Fruit fly (Drosophila melanogaster) whole organism, embryonic: ENCODE data around the gene Pebp1.

ENCODE experiments used
- CG10959 ChIP-seq: fragments of 200-800 bp; sonication (Bioruptor generic); IDR thresholded peaks from 2 replicates; pipeline ENCODE4 v1.3.6; 2022; ENCODE audit warnings: missing biosample characterization, missing genetic modification characterization
- CG1233 ChIP-seq: fragments of 200-800 bp; sonication (Bioruptor generic); optimal IDR thresholded peaks from 4 replicates; lab custom pipeline; 2018; ENCODE audit warnings: missing biosample characterization, mild to moderate bottlenecking, missing genetic modification characterization
- CG12942 ChIP-seq: fragments of 200-800 bp; sonication (Bioruptor generic); optimal IDR thresholded peaks from 3 replicates; lab custom pipeline; 2016; ENCODE audit warnings: missing biosample characterization, missing genetic modification characterization
- CG1647 ChIP-seq: fragments of 200-800 bp; sonication (Bioruptor generic); optimal IDR thresholded peaks from 3 replicates; lab custom pipeline; 2016; ENCODE audit warnings: missing biosample characterization, missing genetic modification characterization
- CG16815 ChIP-seq: fragments of 200-800 bp; sonication (Bioruptor generic); optimal IDR thresholded peaks from 3 replicates; lab custom pipeline; 2017; ENCODE audit warnings: missing biosample characterization, mild to moderate bottlenecking, missing genetic modification characterization
- CG17568 ChIP-seq: fragments of 200-800 bp; sonication (Bioruptor generic); optimal IDR thresholded peaks from 2 replicates; lab custom pipeline; 2018; ENCODE audit warnings: missing biosample characterization, mild to moderate bottlenecking, missing genetic modification characterization, moderate library complexity
- CG18599 ChIP-seq: fragments of 200-800 bp; sonication (Bioruptor generic); optimal IDR thresholded peaks from 3 replicates; lab custom pipeline; 2017; ENCODE audit warnings: missing biosample characterization, missing genetic modification characterization, mild to moderate bottlenecking, moderate library complexity, missing genetic modification reagents
- CG34224 ChIP-seq: fragments of 200-800 bp; sonication (Bioruptor generic); IDR thresholded peaks from 3 replicates; pipeline ENCODE4 v1.3.6; 2022; ENCODE audit warnings: missing biosample characterization, missing genetic modification characterization; ENCODE audit not compliant: partially characterized antibody
- CG43689 ChIP-seq: fragments of 200-800 bp; sonication (Bioruptor generic); IDR thresholded peaks from 2 replicates; pipeline ENCODE4 v1.3.6; 2022; ENCODE audit warnings: missing biosample characterization, missing genetic modification characterization
- CG5245 ChIP-seq: fragments of 200-800 bp; sonication (Bioruptor generic); optimal IDR thresholded peaks from 3 replicates; lab custom pipeline; 2016; ENCODE audit warnings: missing biosample characterization, missing genetic modification characterization
- CG6654 ChIP-seq: fragments of 200-800 bp; sonication (Bioruptor generic); optimal IDR thresholded peaks from 2 replicates; lab custom pipeline; 2017; ENCODE audit warnings: missing biosample characterization, mild to moderate bottlenecking, missing genetic modification characterization
- CG7928 ChIP-seq: fragments of 200-800 bp; sonication (Bioruptor generic); optimal IDR thresholded peaks from 2 replicates; lab custom pipeline; 2017; ENCODE audit warnings: missing biosample characterization, mild to moderate bottlenecking, missing genetic modification characterization
- CG8359 ChIP-seq: fragments of 200-800 bp; sonication (Bioruptor generic); optimal IDR thresholded peaks from 2 replicates; lab custom pipeline; 2017; ENCODE audit warnings: missing biosample characterization, mild to moderate bottlenecking, missing genetic modification characterization, borderline replicate concordance
- CG8765 ChIP-seq: fragments of 200-800 bp; sonication (Bioruptor generic); IDR thresholded peaks from 2 replicates; pipeline ENCODE4 v1.3.6; 2022; ENCODE audit warnings: missing biosample characterization, missing genetic modification characterization
- CHES-1-like ChIP-seq: fragments of 200-800 bp; sonication (Bioruptor generic); optimal IDR thresholded peaks from 2 replicates; lab custom pipeline; 2016; ENCODE audit warnings: missing biosample characterization, missing genetic modification characterization
- Dad ChIP-seq: fragments of 200-800 bp; sonication (Bioruptor generic); optimal IDR thresholded peaks from 3 replicates; lab custom pipeline; 2016; ENCODE audit warnings: missing biosample characterization, missing genetic modification characterization
- Dip2 ChIP-seq: fragments of 200-800 bp; sonication (Bioruptor generic); IDR thresholded peaks from 2 replicates; pipeline ENCODE4 v1.3.6; 2022; ENCODE audit warnings: missing biosample characterization, missing genetic modification characterization
- Doc2 ChIP-seq: fragments of 200-800 bp; sonication (Bioruptor generic); IDR thresholded peaks from 2 replicates; pipeline ENCODE4 v1.3.6; 2022; ENCODE audit warnings: missing biosample characterization, missing genetic modification characterization
- MESR4 ChIP-seq: fragments of 200-800 bp; sonication (Bioruptor generic); optimal IDR thresholded peaks from 2 replicates; lab custom pipeline; 2018; ENCODE audit warnings: missing biosample characterization, mild to moderate bottlenecking, missing genetic modification characterization, moderate library complexity
- Nf-YA ChIP-seq: fragments of 200-800 bp; sonication (Bioruptor generic); IDR thresholded peaks from 2 replicates; pipeline ENCODE4 v1.3.6; 2022; ENCODE audit warnings: missing biosample characterization, missing genetic modification characterization
- Nf-YB ChIP-seq: fragments of 200-800 bp; sonication (Bioruptor generic); optimal IDR thresholded peaks from 3 replicates; lab custom pipeline; 2019; ENCODE audit warnings: missing biosample characterization, mild to moderate bottlenecking, missing genetic modification characterization, moderate library complexity
- Scr ChIP-seq: fragments of 200-800 bp; sonication (Bioruptor generic); IDR thresholded peaks from 2 replicates; pipeline ENCODE4 v1.3.6; 2022; ENCODE audit warnings: missing biosample characterization, missing genetic modification characterization; ENCODE audit not compliant: partially characterized antibody
- Ssrp ChIP-seq: fragments of 200-800 bp; sonication (Bioruptor generic); optimal IDR thresholded peaks from 2 replicates; lab custom pipeline; 2018; ENCODE audit warnings: missing biosample characterization, mild to moderate bottlenecking, missing genetic modification characterization, moderate library complexity
- Tbp ChIP-seq: fragments of >200 bp; optimal IDR thresholded peaks from 2 replicates; lab custom pipeline; 2018; ENCODE audit warnings: missing biosample characterization, missing genetic modification characterization
- Trl ChIP-seq, 3 experiments: fragments of >200 bp in 2 of 3; fragments of 200-800 bp in 1 of 3; sonication (Bioruptor generic) in 1 of 3; optimal IDR thresholded peaks; 2 replicates in 1 of 3; 3 replicates in 2 of 3; lab custom pipeline; 2016 to 2017; ENCODE audit warnings: missing biosample characterization in 1 of 3, missing genetic modification characterization in 1 of 3
- aop ChIP-seq: fragments of 200-800 bp; sonication (Bioruptor generic); IDR thresholded peaks from 2 replicates; pipeline ENCODE4 v1.3.6; 2022; ENCODE audit warnings: missing biosample characterization, missing genetic modification characterization
- bsh ChIP-seq, 2 experiments: fragments of 200-800 bp; sonication (Bioruptor generic); optimal IDR thresholded peaks; 2 replicates each; lab custom pipeline; 2017 to 2018; ENCODE audit warnings: mild to moderate bottlenecking in 2 of 2, missing biosample characterization in 2 of 2, missing genetic modification characterization in 2 of 2, moderate library complexity in 1 of 2
- corto ChIP-seq: fragments of 200-800 bp; sonication (Bioruptor generic); optimal IDR thresholded peaks from 2 replicates; lab custom pipeline; 2016; ENCODE audit warnings: missing biosample characterization, mild to moderate bottlenecking, missing genetic modification characterization, moderate library complexity
- dimm ChIP-seq: fragments of 200-800 bp; sonication (Bioruptor generic); IDR thresholded peaks from 2 replicates; pipeline ENCODE4 v1.3.6; 2022; ENCODE audit warnings: missing biosample characterization, missing genetic modification characterization
- ems ChIP-seq: fragments of 200-800 bp; sonication (Bioruptor generic); optimal IDR thresholded peaks from 3 replicates; lab custom pipeline; 2016; ENCODE audit warnings: missing biosample characterization, missing genetic modification characterization
- ewg ChIP-seq: fragments of 200-800 bp; sonication (Bioruptor generic); optimal IDR thresholded peaks from 3 replicates; lab custom pipeline; 2017; ENCODE audit warnings: mild to moderate bottlenecking, missing biosample characterization, missing genetic modification reagents, missing genetic modification characterization
- fd64A ChIP-seq: fragments of 200-800 bp; sonication (Bioruptor generic); optimal IDR thresholded peaks from 3 replicates; lab custom pipeline; 2018; ENCODE audit warnings: missing biosample characterization, mild to moderate bottlenecking, missing genetic modification characterization
- fru ChIP-seq: fragments of >200 bp; optimal IDR thresholded peaks from 2 replicates; lab custom pipeline; 2017
- gem ChIP-seq: fragments of 200-800 bp; sonication (Bioruptor generic); optimal IDR thresholded peaks from 2 replicates; lab custom pipeline; 2019; ENCODE audit warnings: missing biosample characterization, mild to moderate bottlenecking, missing genetic modification characterization, moderate library complexity
- gfzf ChIP-seq: fragments of 200-800 bp; sonication (Bioruptor generic); optimal IDR thresholded peaks from 2 replicates; lab custom pipeline; 2016; ENCODE audit warnings: missing biosample characterization, mild to moderate bottlenecking, missing genetic modification characterization, moderate library complexity
- grn ChIP-seq: fragments of 200-800 bp; sonication (Bioruptor generic); optimal IDR thresholded peaks from 3 replicates; lab custom pipeline; 2017; ENCODE audit warnings: missing biosample characterization, missing genetic modification characterization
- jigr1 ChIP-seq: fragments of 200-800 bp; sonication (Bioruptor generic); IDR thresholded peaks from 3 replicates; pipeline ENCODE4 v1.3.6; 2022; ENCODE audit warnings: missing biosample characterization, missing genetic modification characterization
- ken ChIP-seq: fragments of 200-800 bp; sonication (Bioruptor generic); IDR thresholded peaks from 3 replicates; pipeline ENCODE4 v1.3.6; 2022; ENCODE audit warnings: missing biosample characterization, missing genetic modification characterization
- lola ChIP-seq, 3 experiments: fragments of >200 bp in 2 of 3; fragments of 200-800 bp in 1 of 3; sonication (Bioruptor generic) in 1 of 3; optimal IDR thresholded peaks; 2 replicates each; lab custom pipeline; 2017 to 2019; ENCODE audit warnings: missing biosample characterization in 3 of 3, missing genetic modification characterization in 3 of 3, mild to moderate bottlenecking in 1 of 3, moderate library complexity in 1 of 3
- lov ChIP-seq, 2 experiments: fragments of 200-800 bp in 1 of 2; fragments of >200 bp in 1 of 2; sonication (Bioruptor generic) in 1 of 2; IDR thresholded peaks in 1 of 2; optimal IDR thresholded peaks in 1 of 2; 2 replicates in 1 of 2; 3 replicates in 1 of 2; pipeline versions ENCODE4 v1.3.6 to Lab custom; 2017 to 2022; ENCODE audit warnings: missing biosample characterization in 1 of 2, missing genetic modification characterization in 1 of 2
- oc ChIP-seq: fragments of 200-800 bp; sonication (Bioruptor generic); optimal IDR thresholded peaks from 2 replicates; lab custom pipeline; 2018; ENCODE audit warnings: missing biosample characterization, mild to moderate bottlenecking, missing genetic modification characterization, moderate library complexity
- odd ChIP-seq: fragments of 200-800 bp; sonication (Bioruptor generic); optimal IDR thresholded peaks from 2 replicates; lab custom pipeline; 2017; ENCODE audit warnings: missing biosample characterization, mild to moderate bottlenecking, missing genetic modification characterization
- pan ChIP-seq, 4 experiments: fragments of >200 bp in 3 of 4; fragments of 200-800 bp in 1 of 4; sonication (Bioruptor generic) in 1 of 4; optimal IDR thresholded peaks in 3 of 4; IDR thresholded peaks in 1 of 4; 2 replicates each; pipeline versions ENCODE4 v1.3.6 to Lab custom; 2017 to 2022; ENCODE audit warnings: missing biosample characterization in 2 of 4, missing genetic modification characterization in 2 of 4, mixed read lengths in 1 of 4
- pum ChIP-seq: fragments of 200-800 bp; sonication (Bioruptor generic); optimal IDR thresholded peaks from 2 replicates; lab custom pipeline; 2016; ENCODE audit warnings: missing biosample characterization, missing genetic modification characterization
- sr ChIP-seq: fragments of 200-800 bp; sonication (Bioruptor generic); IDR thresholded peaks from 3 replicates; pipeline ENCODE4 v1.3.6; 2022; ENCODE audit warnings: missing biosample characterization, missing genetic modification characterization
- stwl ChIP-seq: fragments of 200-800 bp; sonication (Bioruptor generic); optimal IDR thresholded peaks from 3 replicates; lab custom pipeline; 2018; ENCODE audit warnings: missing biosample characterization, mild to moderate bottlenecking, missing genetic modification characterization, moderate library complexity
- unpg ChIP-seq: fragments of 200-800 bp; sonication (Bioruptor generic); optimal IDR thresholded peaks from 3 replicates; lab custom pipeline; 2018; ENCODE audit warnings: missing biosample characterization, mild to moderate bottlenecking, missing genetic modification characterization, moderate library complexity
- z ChIP-seq: fragments of 200-800 bp; sonication (Bioruptor generic); IDR thresholded peaks from 3 replicates; pipeline ENCODE4 v1.3.6; 2022; ENCODE audit warnings: missing biosample characterization, missing genetic modification characterization

Pebp1 gene

DNA sequence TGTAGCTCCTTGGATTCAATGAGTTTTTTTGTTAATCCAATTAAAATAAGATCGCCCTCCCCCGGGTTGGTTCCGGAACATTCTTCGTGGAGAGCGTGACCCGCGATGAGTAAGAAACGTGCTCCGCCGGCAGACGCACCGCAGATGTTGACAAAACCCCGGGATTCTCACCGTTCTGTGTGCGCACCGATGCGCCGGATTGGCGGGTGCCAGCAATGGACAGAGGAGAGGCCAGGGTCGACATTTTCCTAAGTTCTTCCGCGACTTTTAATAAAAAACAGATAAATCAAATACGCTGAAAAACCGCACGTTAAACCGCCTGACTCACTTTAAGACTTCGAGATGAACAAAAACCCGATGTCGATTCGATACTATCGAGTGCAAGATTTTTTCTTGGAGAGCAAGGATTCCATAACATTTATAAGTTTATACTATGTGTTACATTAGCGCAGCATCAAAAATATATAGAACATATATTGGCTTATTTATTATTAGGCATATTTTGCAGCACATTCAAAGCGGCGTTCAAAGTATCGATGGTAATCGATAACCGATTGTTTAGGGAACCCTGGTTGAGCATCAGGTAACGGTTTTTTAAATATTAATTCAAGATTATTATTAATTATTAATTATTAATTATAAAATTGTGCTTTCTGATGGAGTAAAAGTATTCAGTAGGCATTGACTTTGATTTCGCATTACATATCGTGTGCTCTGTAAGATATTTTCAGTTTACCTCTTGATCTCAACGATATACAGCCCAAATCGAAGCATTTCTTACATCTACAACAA lies 25.4 kb downstream of the Pebp1 start, which contains the start of the genes CCT1 and tHMG1 (continued):
- TF ChIP-seq ems (GFP tag; lab: Kevin White, UChicago), result no peak
- TF ChIP-seq CG8765, result no peak
- TF ChIP-seq CG8359, result no peak
- TF ChIP-seq bsh (GFP tag; optimal IDR thresholded peaks at IDR 0.05; lab: Kevin White, UChicago), result no peak
- no peak for TF ChIP-seq jigr1 (GFP tag; lab: Robert Waterston, UW)
- no peak for TF ChIP-seq CG17568
- TF ChIP-seq Dip2 (GFP tag; lab: Robert Waterston, UW), result no peak
- TF ChIP-seq CG5245 (GFP tag; lab: Kevin White, UChicago), result no peak
- no peak for TF ChIP-seq CG1233 (GFP tag; lab: Kevin White, UChicago)
- TF ChIP-seq CG34224, result peak; percentile 97
- TF ChIP-seq sr (GFP tag; lab: Robert Waterston, UW), result no peak
- no peak for TF ChIP-seq CG16815 (GFP tag; lab: Kevin White, UChicago)
- TF ChIP-seq lola (GFP tag; optimal IDR thresholded peaks at IDR 0.05; lab: Kevin White, UChicago), result no peak
- TF ChIP-seq grn, result no peak
- TF ChIP-seq Tbp (GFP tag; lab: Kevin White, UChicago), result no peak
- TF ChIP-seq fd64A (GFP tag; lab: Kevin White, UChicago), result no peak
- TF ChIP-seq Dad (GFP tag; lab: Kevin White, UChicago), result no peak
- peak; percentile 76 for TF ChIP-seq MESR4 (GFP tag; lab: Kevin White, UChicago)
- no peak for TF ChIP-seq gem (tag; lab: Kevin White, UChicago)
- TF ChIP-seq Ssrp, result no peak
- no peak for TF ChIP-seq CG18599 (GFP tag; lab: Kevin White, UChicago)
- TF ChIP-seq CHES-1-like, result no peak
- no peak for TF ChIP-seq CG43689 (GFP tag; lab: Robert Waterston, UW)
- no peak for TF ChIP-seq Doc2 (GFP tag; lab: Robert Waterston, UW)
- TF ChIP-seq Trl (optimal IDR thresholded peaks at IDR 0.05; lab: Kevin White, UChicago), result no peak
- no peak for TF ChIP-seq Trl (GFP tag; optimal IDR thresholded peaks at IDR 0.05; lab: Kevin White, UChicago)
- TF ChIP-seq odd (GFP tag; lab: Kevin White, UChicago), result no peak
- no peak for TF ChIP-seq CG1647 (GFP tag; lab: Kevin White, UChicago)
- TF ChIP-seq unpg (GFP tag; lab: Kevin White, UChicago), result no peak
- TF ChIP-seq Nf-YA, result 0 out of 2 replicates have a peak, but pooled peaks have one; percentile 21
- TF ChIP-seq CG6654, result no peak
- no peak for TF ChIP-seq pan (optimal IDR thresholded peaks at IDR 0.05; lab: Kevin White, UChicago)
- TF ChIP-seq pan (GFP tag; optimal IDR thresholded peaks at IDR 0.05 in 1 of 2, IDR thresholded peaks at IDR 0.05 in 1 of 2), result no peak
- no peak for TF ChIP-seq ewg (GFP tag; lab: Kevin White, UChicago)
- TF ChIP-seq aop (GFP tag; lab: Robert Waterston, UW), result no peak
- no peak for TF ChIP-seq z (GFP tag; lab: Robert Waterston, UW)
- TF ChIP-seq ken (GFP tag; lab: Robert Waterston, UW), result no peak
- peak; percentile 14 for TF ChIP-seq gfzf
- TF ChIP-seq lov (optimal IDR thresholded peaks at IDR 0.05; lab: Kevin White, UChicago), result no peak
- no peak for TF ChIP-seq lov (GFP tag; IDR thresholded peaks at IDR 0.05; lab: Robert Waterston, UW)
- TF ChIP-seq corto (GFP tag; lab: Kevin White, UChicago), result no peak
- no peak for TF ChIP-seq oc (tag; lab: Kevin White, UChicago)
- no peak for TF ChIP-seq Nf-YB (GFP tag; lab: Kevin White, UChicago)
- no peak for TF ChIP-seq fru (lab: Kevin White, UChicago)
- TF ChIP-seq CG12942 (GFP tag; lab: Kevin White, UChicago), result no peak
- TF ChIP-seq Scr (GFP tag; lab: Robert Waterston, UW), result peak; percentile 97
- peak; percentile 55 for TF ChIP-seq stwl
- no peak for TF ChIP-seq CG10959 (GFP tag; lab: Robert Waterston, UW)
- TF ChIP-seq pum (GFP tag; lab: Kevin White, UChicago), result no peak
- TF ChIP-seq dimm (GFP tag; lab: Robert Waterston, UW), result no peak
- peak; percentile 93 for TF ChIP-seq CG7928
